Worm (Caenorhabditis elegans) whole organism, late embryonic: Measurements from ENCODE around the gene C03B1.10.

Source experiments
- F13H6.1 ChIP-seq: sonication (generic microtip); optimal IDR thresholded peaks from 2 replicates; lab custom pipeline; 2016; ENCODE audit warnings: missing genetic modification characterization, missing compliant biosample characterization
- ama-1 ChIP-seq: fragments of 150-350 bp; optimal IDR thresholded peaks from 2 replicates; lab custom pipeline; 2014
- dve-1 ChIP-seq: sonication (generic microtip); optimal IDR thresholded peaks from 2 replicates; lab custom pipeline; 2017; ENCODE audit warnings: antibody characterized with exemption, mild to moderate bottlenecking, missing genetic modification characterization, missing compliant biosample characterization
- ets-4 ChIP-seq: sonication (generic microtip); optimal IDR thresholded peaks from 2 replicates; lab custom pipeline; 2016; ENCODE audit warnings: missing genetic modification characterization, missing compliant biosample characterization
- hlh-30 ChIP-seq: sonication (generic microtip); optimal IDR thresholded peaks from 2 replicates; lab custom pipeline; 2017; ENCODE audit warnings: antibody characterized with exemption, missing genetic modification characterization, missing compliant biosample characterization; ENCODE audit not compliant: insufficient read depth
- nhr-11 ChIP-seq: fragments of 150-350 bp; optimal IDR thresholded peaks from 2 replicates; lab custom pipeline; 2014; ENCODE audit warnings: missing biosample characterization, missing genetic modification characterization
- pha-4 ChIP-seq: fragments of 150-350 bp; optimal IDR thresholded peaks from 2 replicates; lab custom pipeline; 2018; ENCODE audit warnings: missing biosample characterization, missing genetic modification reagents, missing genetic modification characterization
- ttx-3 ChIP-seq: sonication (generic microtip); optimal IDR thresholded peaks from 2 replicates; lab custom pipeline; 2016; ENCODE audit warnings: missing genetic modification reagents, missing genetic modification characterization, missing compliant biosample characterization

- TF ChIP-seq dve-1 (tag; lab: Kevin White, UChicago) (no peak), hlh-30 (no peak), pha-4 (tag; lab: Kevin White, UChicago) (no peak), nhr-11 (tag; lab: Kevin White, UChicago) (no peak), ets-4 (no peak), F13H6.1 (tag; lab: Kevin White, UChicago) (no peak), ttx-3 (tag; lab: Kevin White, UChicago) (no peak), ama-1 (lab: Kevin White, UChicago) (no peak)
Measured at ce11 chrX:6320887-6321286, 36.8 kb downstream of the C03B1.10 start.
